Worm (Caenorhabditis elegans): ENCODE data around the gene D1069.3.

Gene D1069.3

ce11 chrII:371549-371948, 23.9 kb upstream of the D1069.3 start:
- no peak for TF ChIP-seq nhr-28 (tag; optimal IDR thresholded peaks at IDR 0.05)
- no peak for TF ChIP-seq F26F4.8 (GFP tag; conservative IDR thresholded peaks at IDR 0.05)
- TF ChIP-seq dmd-6 (GFP tag; IDR thresholded peaks at IDR 0.05), result no peak
- TF ChIP-seq ceh-20 (GFP tag; IDR thresholded peaks at IDR 0.05), result no peak
- no peak for TF ChIP-seq F44E2.7 (GFP tag; IDR thresholded peaks at IDR 0.05)
- TF ChIP-seq lir-3 (tag; optimal IDR thresholded peaks at IDR 0.05), result no peak
- TF ChIP-seq lin-29 (GFP tag; IDR thresholded peaks at IDR 0.05), result no peak
- TF ChIP-seq ceh-62 (tag; optimal IDR thresholded peaks at IDR 0.05), result no peak
- TF ChIP-seq gei-8 (GFP tag; optimal IDR thresholded peaks at IDR 0.05), result no peak
- no peak for TF ChIP-seq dpl-1 (GFP tag; optimal IDR thresholded peaks at IDR 0.05)
- TF ChIP-seq fkh-10 (GFP tag; optimal IDR thresholded peaks at IDR 0.05), result no peak
- TF ChIP-seq set-16 (GFP tag; IDR thresholded peaks at IDR 0.05), result no peak

ce11 chrII:370394-370793, 22.7 kb upstream of the D1069.3 start:
- TF ChIP-seq nhr-237 (tag; optimal IDR thresholded peaks at IDR 0.05) (no peak), attf-4 (tag; optimal IDR thresholded peaks at IDR 0.05) (no peak), zfp-3 (GFP tag; conservative IDR thresholded peaks at IDR 0.05) (no peak), ceh-82 (tag; optimal IDR thresholded peaks at IDR 0.05) (no peak), zag-1 (tag; optimal IDR thresholded peaks at IDR 0.05) (no peak), zip-11 (GFP tag; IDR thresholded peaks at IDR 0.05) (no peak), madf-9 (GFP tag; conservative IDR thresholded peaks at IDR 0.05) (no peak), ZK337.2 (GFP tag; IDR thresholded peaks at IDR 0.05) (no peak), dpl-1 (GFP tag; optimal IDR thresholded peaks at IDR 0.05) (no peak), nhr-102 (tag; optimal IDR thresholded peaks at IDR 0.05) (no peak), php-3 (GFP tag; IDR thresholded peaks at IDR 0.05) (no peak), aly-2 (tag; optimal IDR thresholded peaks at IDR 0.05) (no peak)

ce11 chrII:367455-367854, 19.8 kb upstream of the D1069.3 start, which contains the start of gene ptr-3:
Gene ptr-3 (minus strand): TSS chrII:367555.
- TF ChIP-seq attf-4 (tag; optimal IDR thresholded peaks at IDR 0.05), result no peak
- TF ChIP-seq ctbp-1 (GFP tag; IDR thresholded peaks at IDR 0.05), result no peak
- TF ChIP-seq daf-8 (GFP tag; IDR thresholded peaks at IDR 0.05), result no peak
- TF ChIP-seq nhr-237 (tag; optimal IDR thresholded peaks at IDR 0.05), result no peak
- no peak for TF ChIP-seq cey-2 (tag; optimal IDR thresholded peaks at IDR 0.05; ENCODE audit: borderline replicate concordance, insufficient read depth)
- no peak for TF ChIP-seq dpl-1 (GFP tag; optimal IDR thresholded peaks at IDR 0.05)
- TF ChIP-seq ceh-32 (tag; optimal IDR thresholded peaks at IDR 0.05; ENCODE audit: poor library complexity), result no peak
- TF ChIP-seq spr-1 (tag; optimal IDR thresholded peaks at IDR 0.05), result no peak
- no peak for TF ChIP-seq tra-1 (GFP tag; IDR thresholded peaks at IDR 0.05)
- no peak for TF ChIP-seq fos-1 (tag; optimal IDR thresholded peaks at IDR 0.05)
- TF ChIP-seq lin-1 (GFP tag; IDR thresholded peaks at IDR 0.05), result no peak

- TF ChIP-seq vab-7 (GFP tag; IDR thresholded peaks at IDR 0.05) (no peak), aha-1 (tag) (peak; percentile 46), madf-9 (GFP tag; conservative IDR thresholded peaks at IDR 0.05) (no peak), spr-1 (tag; optimal IDR thresholded peaks at IDR 0.05) (no peak), daf-16 (GFP tag; optimal IDR thresholded peaks at IDR 0.05) (no peak), daf-16 (tag; optimal IDR thresholded peaks at IDR 0.05) (no peak)
These were observed 9.3 kb upstream of the D1069.3 start, which contains the start of gene dmsr-4 for ce11 chrII:356969-357368. Gene dmsr-4 (minus strand): TSS chrII:357069.

- TF ChIP-seq unc-39 (tag; optimal IDR thresholded peaks at IDR 0.05) (no peak), php-3 (GFP tag; IDR thresholded peaks at IDR 0.05) (no peak), arid-1 (GFP tag; conservative IDR thresholded peaks at IDR 0.05) (no peak), nhr-10 (tag; optimal IDR thresholded peaks at IDR 0.05) (no peak), ces-1 (GFP tag; optimal IDR thresholded peaks at IDR 0.05) (peak; percentile 80)
These were observed 6.8 kb upstream of the D1069.3 start for ce11 chrII:354494-354893.

Measured in whole organism, L4 larva.